Worm (Caenorhabditis elegans) whole organism, mixed stage, embryonic: ENCODE data around the gene dhs-16.

Experiments
- M03D4.4 ChIP-seq: sonication (generic microtip); optimal IDR thresholded peaks from 2 replicates; lab custom pipeline; 2017; ENCODE audit warnings: mild to moderate bottlenecking, missing genetic modification characterization, missing compliant biosample characterization
- bed-3 ChIP-seq: fragments of 200-800 bp; sonication (Bioruptor generic); optimal IDR thresholded peaks from 3 replicates; lab custom pipeline; 2018; ENCODE audit warnings: mild to moderate bottlenecking, missing genetic modification characterization, moderate library complexity, missing compliant biosample characterization
- blmp-1 ChIP-seq: fragments of 150-350 bp; optimal IDR thresholded peaks from 2 replicates; lab custom pipeline; 2014; ENCODE audit warnings: missing biosample characterization, missing genetic modification characterization
- ceh-39 ChIP-seq: fragments of 150-350 bp; optimal IDR thresholded peaks from 2 replicates; lab custom pipeline; 2014; ENCODE audit warnings: missing biosample characterization, missing genetic modification characterization
- ceh-43 ChIP-seq: fragments of 200-800 bp; sonication (Bioruptor generic); optimal IDR thresholded peaks from 2 replicates; lab custom pipeline; 2018; ENCODE audit warnings: mild to moderate bottlenecking, missing genetic modification characterization, moderate library complexity, missing compliant biosample characterization
- ceh-83 ChIP-seq: fragments of 200-800 bp; sonication (Bioruptor generic); optimal IDR thresholded peaks from 2 replicates; lab custom pipeline; 2018; ENCODE audit warnings: mild to moderate bottlenecking, missing genetic modification characterization, missing compliant biosample characterization
- ces-1 ChIP-seq: fragments of 150-350 bp; optimal IDR thresholded peaks from 2 replicates; lab custom pipeline; 2014; ENCODE audit warnings: missing biosample characterization, missing genetic modification reagents, missing genetic modification characterization
- cnd-1 ChIP-seq: fragments of 200-800 bp; sonication (Bioruptor generic); optimal IDR thresholded peaks from 2 replicates; lab custom pipeline; 2018; ENCODE audit warnings: mild to moderate bottlenecking, missing genetic modification characterization, missing compliant biosample characterization
- elt-1 ChIP-seq: sonication (generic microtip); optimal IDR thresholded peaks from 2 replicates; lab custom pipeline; 2017; ENCODE audit warnings: missing genetic modification characterization, mild to moderate bottlenecking, missing compliant biosample characterization, antibody characterized with exemption, moderate library complexity, borderline replicate concordance; ENCODE audit not compliant: insufficient read depth
- elt-3 ChIP-seq: fragments of 150-350 bp; optimal IDR thresholded peaks from 2 replicates; lab custom pipeline; 2014; ENCODE audit warnings: missing biosample characterization, missing genetic modification characterization
- flh-1 ChIP-seq: fragments of 200-800 bp; sonication (Bioruptor generic); optimal IDR thresholded peaks from 2 replicates; lab custom pipeline; 2018; ENCODE audit warnings: mild to moderate bottlenecking, missing genetic modification characterization, moderate library complexity, missing compliant biosample characterization
- ham-2 ChIP-seq: fragments of 200-800 bp; sonication (Bioruptor generic); optimal IDR thresholded peaks from 2 replicates; lab custom pipeline; 2018; ENCODE audit warnings: mild to moderate bottlenecking, missing genetic modification characterization, missing compliant biosample characterization
- hlh-1 ChIP-seq: fragments of 150-350 bp; optimal IDR thresholded peaks from 2 replicates; lab custom pipeline; 2014; ENCODE audit warnings: missing biosample characterization, missing genetic modification reagents, missing genetic modification characterization
- lin-32 ChIP-seq: fragments of 200-800 bp; sonication (Bioruptor generic); optimal IDR thresholded peaks from 2 replicates; lab custom pipeline; 2018; ENCODE audit warnings: mild to moderate bottlenecking, missing genetic modification characterization, missing compliant biosample characterization
- lsy-2 ChIP-seq: fragments of 150-350 bp; optimal IDR thresholded peaks from 2 replicates; lab custom pipeline; 2014; ENCODE audit warnings: missing biosample characterization, missing genetic modification characterization
- mab-5 ChIP-seq: fragments of 150-350 bp; optimal IDR thresholded peaks from 2 replicates; lab custom pipeline; 2014; ENCODE audit warnings: missing biosample characterization, missing genetic modification characterization
- mep-1 ChIP-seq: fragments of 150-350 bp; optimal IDR thresholded peaks from 2 replicates; lab custom pipeline; 2017; ENCODE audit warnings: missing biosample characterization, missing genetic modification reagents, missing genetic modification characterization, inconsistent platforms
- mls-2 ChIP-seq: sonication (generic microtip); optimal IDR thresholded peaks from 2 replicates; lab custom pipeline; 2016; ENCODE audit warnings: mild to moderate bottlenecking, missing genetic modification characterization, moderate library complexity, missing compliant biosample characterization
- nhr-12 ChIP-seq: fragments of 150-350 bp; optimal IDR thresholded peaks from 2 replicates; lab custom pipeline; 2014; ENCODE audit warnings: missing biosample characterization, missing genetic modification characterization
- nhr-2 ChIP-seq: fragments of 150-350 bp; optimal IDR thresholded peaks from 2 replicates; lab custom pipeline; 2014; ENCODE audit warnings: missing biosample characterization, missing genetic modification characterization
- nhr-237 ChIP-seq: fragments of 150-350 bp; optimal IDR thresholded peaks from 2 replicates; lab custom pipeline; 2014; ENCODE audit warnings: missing biosample characterization, missing genetic modification characterization
- nhr-28 ChIP-seq: fragments of 150-350 bp; optimal IDR thresholded peaks from 2 replicates; lab custom pipeline; 2014; ENCODE audit warnings: missing biosample characterization, missing genetic modification characterization
- nhr-76 ChIP-seq: sonication (generic microtip); optimal IDR thresholded peaks from 2 replicates; lab custom pipeline; 2017; ENCODE audit warnings: missing biosample characterization, missing genetic modification characterization
- pha-4 ChIP-seq: fragments of 150-350 bp; optimal IDR thresholded peaks from 2 replicates; lab custom pipeline; 2018; ENCODE audit warnings: missing biosample characterization, missing genetic modification reagents, missing genetic modification characterization
- sem-2 ChIP-seq: fragments of 200-800 bp; sonication (Bioruptor generic); optimal IDR thresholded peaks from 2 replicates; lab custom pipeline; 2018; ENCODE audit warnings: mild to moderate bottlenecking, missing genetic modification characterization, missing compliant biosample characterization
- snpc-4 ChIP-seq: fragments of 150-350 bp; optimal IDR thresholded peaks from 2 replicates; lab custom pipeline; 2014; ENCODE audit warnings: missing biosample characterization, missing genetic modification characterization
- sptf-1 ChIP-seq: sonication (generic microtip); optimal IDR thresholded peaks from 2 replicates; lab custom pipeline; 2017; ENCODE audit warnings: mild to moderate bottlenecking, missing genetic modification characterization, moderate library complexity, missing compliant biosample characterization
- tbx-8 ChIP-seq: fragments of 200-800 bp; sonication (Bioruptor generic); optimal IDR thresholded peaks from 2 replicates; lab custom pipeline; 2018; ENCODE audit warnings: mild to moderate bottlenecking, missing genetic modification characterization, moderate library complexity, missing compliant biosample characterization
- unc-120 ChIP-seq: sonication (generic microtip); optimal IDR thresholded peaks from 2 replicates; lab custom pipeline; 2017; ENCODE audit warnings: missing genetic modification characterization, missing compliant biosample characterization; ENCODE audit not compliant: poor library complexity, severe bottlenecking
- unc-39 ChIP-seq: fragments of 150-350 bp; optimal IDR thresholded peaks from 2 replicates; lab custom pipeline; 2014; ENCODE audit warnings: missing biosample characterization, missing genetic modification characterization
- unc-62 ChIP-seq: fragments of 150-350 bp; optimal IDR thresholded peaks from 2 replicates; lab custom pipeline; 2014; ENCODE audit warnings: missing biosample characterization, missing genetic modification reagents, missing genetic modification characterization
- zip-8 ChIP-seq: fragments of 150-350 bp; optimal IDR thresholded peaks from 2 replicates; lab custom pipeline; 2014; ENCODE audit warnings: missing biosample characterization, missing genetic modification characterization
- ztf-11 ChIP-seq: fragments of 150-350 bp; optimal IDR thresholded peaks from 2 replicates; lab custom pipeline; 2014; ENCODE audit warnings: missing biosample characterization, missing genetic modification characterization

The dhs-16 gene

DNA sequence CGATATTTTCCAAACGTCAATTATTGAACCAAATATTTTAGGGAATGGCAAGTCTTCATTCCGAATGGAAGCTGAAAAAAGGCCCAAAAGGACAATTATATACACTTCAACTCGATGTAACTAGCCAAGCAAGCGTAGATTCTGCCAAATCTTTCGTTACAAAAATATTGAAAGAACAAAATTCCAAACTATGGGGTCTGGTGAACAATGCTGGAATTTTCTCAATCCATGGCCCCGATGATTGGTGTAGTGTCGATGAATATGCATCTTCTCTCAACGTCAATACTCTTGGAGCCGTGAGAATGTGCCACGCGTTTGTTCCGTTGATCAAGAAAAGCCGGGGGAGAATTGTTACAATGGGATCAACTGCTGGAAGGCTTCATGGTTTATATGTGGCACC lies 699 bp downstream of the dhs-16 start:
- no peak for TF ChIP-seq nhr-76 (tag; lab: Kevin White, UChicago)
- no peak for TF ChIP-seq elt-3
- no peak for TF ChIP-seq snpc-4
- no peak for TF ChIP-seq pha-4 (tag; lab: Kevin White, UChicago)
- TF ChIP-seq sem-2 (GFP tag; lab: Kevin White, UChicago), result no peak
- TF ChIP-seq ham-2 (GFP tag; lab: Kevin White, UChicago), result no peak
- TF ChIP-seq tbx-8 (GFP tag; lab: Kevin White, UChicago), result no peak
- TF ChIP-seq mep-1, result no peak
- TF ChIP-seq ceh-43 (GFP tag; lab: Kevin White, UChicago), result no peak
- no peak for TF ChIP-seq nhr-2 (tag; lab: Kevin White, UChicago)
- TF ChIP-seq, all 35 proteins: peak for 0

DNA sequence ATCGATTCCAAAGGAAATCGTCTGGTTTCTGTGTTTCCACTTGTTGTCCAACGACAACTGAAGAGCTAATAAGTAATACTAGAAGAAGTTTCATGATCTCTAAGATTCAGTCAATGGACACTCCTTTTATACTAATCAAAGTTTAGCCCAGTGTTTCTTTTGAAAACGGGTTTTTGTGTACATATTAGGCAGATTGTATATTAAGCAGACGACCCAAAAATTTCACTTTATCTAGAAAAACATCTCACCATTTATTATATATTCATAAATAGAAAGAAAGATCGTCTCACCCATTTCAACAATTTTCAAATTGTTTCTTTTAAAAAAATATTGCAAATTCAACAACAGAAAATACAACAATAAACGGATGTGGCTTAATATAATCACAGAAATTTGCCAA lies 3.2 kb downstream of the dhs-16 start, which contains the start of gene C10F3.7:
Gene C10F3.7 (minus strand): TSS at position 101 of the 400 bp plus-strand sequence.
- TF ChIP-seq hlh-1 (tag; lab: Kevin White, UChicago) (no peak), cnd-1 (tag; lab: Kevin White, UChicago) (no peak), bed-3 (GFP tag; lab: Kevin White, UChicago) (no peak), mab-5 (no peak), ceh-83 (GFP tag; lab: Kevin White, UChicago) (no peak), elt-3 (no peak), nhr-2 (tag; lab: Kevin White, UChicago) (no peak), sem-2 (GFP tag; lab: Kevin White, UChicago) (no peak), unc-120 (no peak), elt-1 (tag; lab: Kevin White, UChicago) (no peak), snpc-4 (no peak), flh-1 (no peak), M03D4.4 (no peak), unc-39 (no peak)

DNA sequence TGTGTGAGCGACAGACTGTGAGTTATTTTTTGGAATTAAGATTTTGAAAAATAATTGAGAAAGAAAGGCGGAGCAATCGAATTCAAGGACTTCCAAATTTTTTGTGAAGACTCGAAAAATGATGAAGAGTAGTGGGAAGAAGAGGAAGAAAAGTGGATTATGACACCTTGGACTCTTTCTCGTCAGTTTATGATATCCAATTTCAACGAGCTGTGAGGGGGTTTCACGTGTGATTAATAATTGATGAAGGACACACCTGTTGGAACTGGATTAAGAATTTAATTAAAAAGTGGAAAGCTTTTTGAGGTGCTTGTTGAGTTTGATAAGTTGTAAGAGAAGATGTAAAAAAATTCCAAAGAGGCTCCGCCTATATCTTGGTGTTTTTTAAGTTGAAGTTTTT lies 6.8 kb downstream of the dhs-16 start, which contains the start of gene fut-8:
Gene fut-8 (minus strand): TSS at position 101 of the 400 bp plus-strand sequence.
- no peak for TF ChIP-seq unc-62 (GFP tag; lab: Kevin White, UChicago)
- TF ChIP-seq ces-1 (GFP tag; lab: Kevin White, UChicago), result peak; percentile 30
- no peak for TF ChIP-seq ham-2 (GFP tag; lab: Kevin White, UChicago)

DNA sequence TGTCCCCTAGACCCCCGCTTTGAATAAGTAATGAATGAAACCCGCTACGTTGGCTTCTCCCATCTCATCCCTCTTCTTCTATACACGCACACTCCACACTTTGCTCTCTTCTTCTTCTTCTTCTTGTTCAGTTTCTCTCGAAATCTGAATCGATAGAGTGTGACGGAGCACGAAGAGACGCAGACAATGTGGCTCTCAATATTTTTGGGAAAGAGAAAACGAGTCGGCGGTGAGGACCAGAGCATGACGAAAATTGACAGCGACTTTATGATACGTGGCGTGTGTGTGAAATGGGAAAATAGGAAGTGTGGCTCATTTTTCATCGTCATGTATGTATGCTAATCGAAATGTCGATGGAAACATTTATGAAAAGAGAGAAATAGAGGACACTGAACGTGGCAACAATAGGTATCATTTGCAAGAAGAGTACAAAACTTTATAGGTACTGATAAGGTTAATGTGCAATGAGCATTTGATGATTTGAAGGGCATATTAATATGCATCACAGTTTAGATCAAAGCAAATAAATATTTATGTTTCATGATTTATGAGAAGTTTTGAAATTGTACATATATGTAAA lies 8.0 kb downstream of the dhs-16 start:
- TF ChIP-seq zip-8 (no peak), unc-120 (peak; percentile 89), lin-32 (GFP tag; lab: Kevin White, UChicago) (no peak), lsy-2 (peak; percentile 15), pha-4 (tag; lab: Kevin White, UChicago) (no peak), mls-2 (tag; lab: Kevin White, UChicago) (no peak), nhr-28 (tag; lab: Kevin White, UChicago) (no peak), nhr-237 (tag; lab: Kevin White, UChicago) (no peak), nhr-12 (no peak), M03D4.4 (no peak), blmp-1 (tag; lab: Kevin White, UChicago) (no peak), unc-39 (no peak), ham-2 (GFP tag; lab: Kevin White, UChicago) (no peak), nhr-76 (tag; lab: Kevin White, UChicago) (no peak), elt-3 (no peak), sptf-1 (tag; lab: Kevin White, UChicago) (no peak), ceh-43 (GFP tag; lab: Kevin White, UChicago) (no peak), ceh-39 (tag; lab: Kevin White, UChicago) (no peak), ztf-11 (tag; lab: Kevin White, UChicago) (no peak), mep-1 (peak; percentile 36), mab-5 (no peak), hlh-1 (tag; lab: Kevin White, UChicago) (peak; percentile 73), ces-1 (GFP tag; lab: Kevin White, UChicago) (peak; percentile 80), flh-1 (no peak), elt-1 (tag; lab: Kevin White, UChicago) (no peak), nhr-2 (tag; lab: Kevin White, UChicago) (no peak), unc-62 (GFP tag; lab: Kevin White, UChicago) (peak; percentile 93)
